Fruit fly (Drosophila melanogaster) whole organism, prepupa: Measurements from ENCODE around the gene CG13369.

Experiments
- Blimp-1 ChIP-seq: fragments of 200-800 bp; sonication (Bioruptor generic); optimal IDR thresholded peaks from 3 replicates; lab custom pipeline; 2017; ENCODE audit warnings: missing biosample characterization, missing genetic modification characterization, mild to moderate bottlenecking, moderate library complexity, missing genetic modification reagents
- CG10631 ChIP-seq: fragments of 200-800 bp; sonication (Bioruptor generic); optimal IDR thresholded peaks from 2 replicates; lab custom pipeline; 2016; ENCODE audit warnings: missing biosample characterization, missing genetic modification characterization
- CG10669 ChIP-seq: fragments of 200-800 bp; sonication (Bioruptor generic); optimal IDR thresholded peaks from 3 replicates; lab custom pipeline; 2018; ENCODE audit warnings: missing biosample characterization, mild to moderate bottlenecking, missing genetic modification characterization, moderate library complexity
- CG15336 ChIP-seq: fragments of 200-800 bp; sonication (Bioruptor generic); IDR thresholded peaks from 2 replicates; pipeline ENCODE4 v1.3.6; 2022; ENCODE audit warnings: missing biosample characterization, missing genetic modification characterization
- CG1621 ChIP-seq: fragments of 200-800 bp; sonication (Bioruptor generic); optimal IDR thresholded peaks from 3 replicates; lab custom pipeline; 2018; ENCODE audit warnings: missing biosample characterization, mild to moderate bottlenecking, missing genetic modification characterization
- CG16779 ChIP-seq: fragments of 200-800 bp; sonication (Bioruptor generic); optimal IDR thresholded peaks from 3 replicates; lab custom pipeline; 2017; ENCODE audit warnings: missing biosample characterization, mild to moderate bottlenecking, missing genetic modification characterization
- CG3032 ChIP-seq: fragments of 200-800 bp; optimal IDR thresholded peaks from 2 replicates; lab custom pipeline; 2019; ENCODE audit warnings: missing biosample characterization, mild to moderate bottlenecking, missing genetic modification characterization, moderate library complexity
- CG31627 ChIP-seq: fragments of 200-800 bp; sonication (Bioruptor generic); optimal IDR thresholded peaks from 3 replicates; lab custom pipeline; 2016; ENCODE audit warnings: missing biosample characterization, missing genetic modification characterization
- CG34406 ChIP-seq: fragments of 200-800 bp; sonication (Bioruptor generic); optimal IDR thresholded peaks from 3 replicates; lab custom pipeline; 2016; ENCODE audit warnings: missing biosample characterization, missing genetic modification characterization
- CG3919 ChIP-seq: fragments of 200-800 bp; sonication (Bioruptor generic); optimal IDR thresholded peaks from 3 replicates; lab custom pipeline; 2016; ENCODE audit warnings: missing biosample characterization, missing genetic modification characterization
- CG4318 ChIP-seq: fragments of 200-800 bp; sonication (Bioruptor generic); optimal IDR thresholded peaks from 3 replicates; lab custom pipeline; 2017; ENCODE audit warnings: missing biosample characterization, mild to moderate bottlenecking, missing genetic modification characterization
- CG6163 ChIP-seq: fragments of 200-800 bp; sonication (Bioruptor generic); IDR thresholded peaks from 3 replicates; pipeline ENCODE4 v1.3.6; 2022; ENCODE audit warnings: missing biosample characterization, missing genetic modification characterization
- CG6276 ChIP-seq: fragments of 200-800 bp; sonication (Bioruptor generic); optimal IDR thresholded peaks from 2 replicates; lab custom pipeline; 2017; ENCODE audit warnings: missing biosample characterization, mild to moderate bottlenecking, missing genetic modification characterization
- CG6808 ChIP-seq: fragments of 200-800 bp; sonication (Bioruptor generic); optimal IDR thresholded peaks from 3 replicates; lab custom pipeline; 2017; ENCODE audit warnings: missing biosample characterization, missing genetic modification characterization, mild to moderate bottlenecking, moderate library complexity, missing genetic modification reagents
- CG6854 ChIP-seq: fragments of 200-800 bp; sonication (Bioruptor generic); optimal IDR thresholded peaks from 2 replicates; lab custom pipeline; 2017; ENCODE audit warnings: missing biosample characterization, mild to moderate bottlenecking, missing genetic modification characterization
- CG7368 ChIP-seq: fragments of 200-800 bp; sonication (Bioruptor generic); optimal IDR thresholded peaks from 3 replicates; lab custom pipeline; 2016; ENCODE audit warnings: missing biosample characterization, missing genetic modification characterization
- CG8119 ChIP-seq: fragments of 200-800 bp; sonication (Bioruptor generic); IDR thresholded peaks from 3 replicates; pipeline ENCODE4 v1.3.6; 2022; ENCODE audit warnings: missing biosample characterization, missing genetic modification characterization
- CG8319 ChIP-seq: fragments of 200-800 bp; sonication (Bioruptor generic); optimal IDR thresholded peaks from 3 replicates; lab custom pipeline; 2016; ENCODE audit warnings: missing biosample characterization, missing genetic modification characterization
- CG9139 ChIP-seq: fragments of 200-800 bp; sonication (Bioruptor generic); optimal IDR thresholded peaks from 3 replicates; lab custom pipeline; 2017; ENCODE audit warnings: missing biosample characterization, mild to moderate bottlenecking, missing genetic modification characterization
- Eip78C ChIP-seq: fragments of 200-800 bp; sonication (Bioruptor generic); peaks from one replicate; lab custom pipeline; 2016; ENCODE audit warnings: missing biosample characterization, missing genetic modification characterization
- Ets21C ChIP-seq: fragments of 200-800 bp; sonication (Bioruptor generic); optimal IDR thresholded peaks from 3 replicates; lab custom pipeline; 2016; ENCODE audit warnings: missing biosample characterization, missing genetic modification characterization
- Hr4 ChIP-seq: fragments of 200-800 bp; sonication (Bioruptor generic); optimal IDR thresholded peaks from 3 replicates; lab custom pipeline; 2016; ENCODE audit warnings: missing biosample characterization, missing genetic modification characterization
- Lpt ChIP-seq: fragments of 200-800 bp; sonication (Bioruptor generic); optimal IDR thresholded peaks from 3 replicates; lab custom pipeline; 2016; ENCODE audit warnings: missing biosample characterization, missing genetic modification characterization
- Met ChIP-seq: fragments of 200-800 bp; sonication (Bioruptor generic); optimal IDR thresholded peaks from 3 replicates; lab custom pipeline; 2016; ENCODE audit warnings: missing biosample characterization, missing genetic modification characterization
- OdsH ChIP-seq: fragments of 200-800 bp; sonication (Bioruptor generic); optimal IDR thresholded peaks from 3 replicates; lab custom pipeline; 2016; ENCODE audit warnings: missing biosample characterization, missing genetic modification characterization
- Sox14 ChIP-seq: fragments of 200-800 bp; sonication (Bioruptor generic); optimal IDR thresholded peaks from 3 replicates; lab custom pipeline; 2016; ENCODE audit warnings: missing biosample characterization, missing genetic modification characterization
- achi ChIP-seq: fragments of 200-800 bp; sonication (Bioruptor generic); optimal IDR thresholded peaks from 3 replicates; lab custom pipeline; 2016; ENCODE audit warnings: missing biosample characterization, missing genetic modification characterization
- acj6 ChIP-seq: fragments of 200-800 bp; sonication (Bioruptor generic); optimal IDR thresholded peaks from 3 replicates; lab custom pipeline; 2016; ENCODE audit warnings: missing biosample characterization, missing genetic modification characterization
- cyc ChIP-seq: fragments of 200-800 bp; sonication (Bioruptor generic); optimal IDR thresholded peaks from 3 replicates; lab custom pipeline; 2016; ENCODE audit warnings: missing biosample characterization, missing genetic modification characterization
- dac ChIP-seq: fragments of 200-800 bp; sonication (Bioruptor generic); optimal IDR thresholded peaks from 2 replicates; lab custom pipeline; 2017; ENCODE audit warnings: missing biosample characterization, mild to moderate bottlenecking, missing genetic modification characterization
- dsx ChIP-seq: fragments of 200-800 bp; optimal IDR thresholded peaks from 3 replicates; lab custom pipeline; 2019; ENCODE audit warnings: missing biosample characterization, mild to moderate bottlenecking, missing genetic modification characterization, moderate library complexity; ENCODE audit not compliant: poor library complexity, severe bottlenecking
- eg ChIP-seq: fragments of 200-800 bp; sonication (Bioruptor generic); IDR thresholded peaks from 3 replicates; pipeline ENCODE4 v1.3.6; 2022; ENCODE audit warnings: missing biosample characterization, missing genetic modification characterization
- fd59A ChIP-seq: fragments of 200-800 bp; sonication (Bioruptor generic); optimal IDR thresholded peaks from 2 replicates; lab custom pipeline; 2017; ENCODE audit warnings: missing biosample characterization, mild to moderate bottlenecking, missing genetic modification characterization, missing genetic modification reagents
- fkh ChIP-seq: fragments of 200-800 bp; sonication (Bioruptor generic); optimal IDR thresholded peaks from 3 replicates; lab custom pipeline; 2017; ENCODE audit warnings: missing biosample characterization, mild to moderate bottlenecking, missing genetic modification characterization, moderate library complexity
- lz ChIP-seq: fragments of 200-800 bp; sonication (Bioruptor generic); optimal IDR thresholded peaks from 3 replicates; lab custom pipeline; 2016; ENCODE audit warnings: missing biosample characterization, missing genetic modification characterization
- pdm3 ChIP-seq: fragments of 200-800 bp; sonication (Bioruptor generic); optimal IDR thresholded peaks from 3 replicates; lab custom pipeline; 2016; ENCODE audit warnings: missing biosample characterization, missing genetic modification characterization
- salr ChIP-seq, 2 experiments: fragments of 200-800 bp; sonication (Bioruptor generic); optimal IDR thresholded peaks; 3 replicates each; lab custom pipeline; 2016 to 2018; ENCODE audit warnings: missing biosample characterization in 2 of 2, missing genetic modification characterization in 2 of 2, mild to moderate bottlenecking in 1 of 2
- spab ChIP-seq: fragments of 200-800 bp; sonication (Bioruptor generic); optimal IDR thresholded peaks from 2 replicates; lab custom pipeline; 2017; ENCODE audit warnings: missing biosample characterization, mild to moderate bottlenecking, missing genetic modification characterization, missing genetic modification reagents
- ss ChIP-seq, 2 experiments: fragments of 200-800 bp; sonication (Bioruptor generic); optimal IDR thresholded peaks; 2 replicates in 1 of 2; 3 replicates in 1 of 2; lab custom pipeline; 2017 to 2018; ENCODE audit warnings: mild to moderate bottlenecking in 2 of 2, missing biosample characterization in 2 of 2, missing genetic modification characterization in 2 of 2, moderate library complexity in 1 of 2
- svp ChIP-seq: fragments of 200-800 bp; sonication (Bioruptor generic); peaks from one replicate; lab custom pipeline; 2016; ENCODE audit warnings: missing biosample characterization, missing genetic modification characterization
- topi ChIP-seq: fragments of 200-800 bp; sonication (Bioruptor generic); optimal IDR thresholded peaks from 3 replicates; lab custom pipeline; 2016; ENCODE audit warnings: missing biosample characterization, missing genetic modification characterization
- vri ChIP-seq: fragments of 200-800 bp; sonication (Bioruptor generic); optimal IDR thresholded peaks from 3 replicates; lab custom pipeline; 2016; ENCODE audit warnings: missing biosample characterization, mild to moderate bottlenecking, missing genetic modification characterization

Gene CG13369

dm6 chrX:646395-647009 lies 23.2 kb downstream of the CG13369 start:
- 0 out of 3 replicates have a peak, but pooled peaks have one; percentile 8 for TF ChIP-seq eg (GFP tag; lab: Robert Waterston, UW)
- TF ChIP-seq CG16779 (tag; lab: Kevin White, UChicago): no peak

- 0 out of 3 replicates have a peak, but pooled peaks have one; percentile 4 for TF ChIP-seq eg (GFP tag; lab: Robert Waterston, UW)
- TF ChIP-seq CG6854 (GFP tag; lab: Kevin White, UChicago): peak; percentile 32
- no peak for TF ChIP-seq dac (GFP tag; lab: Kevin White, UChicago)
These were observed 23.9 kb downstream of the CG13369 start, which contains the start of gene Roc1a for dm6 chrX:647056-647627. Gene Roc1a, plus strand, starts transcription at chrX:647304.

- TF ChIP-seq Ets21C (GFP tag; lab: Kevin White, UChicago) (no peak), achi (GFP tag; lab: Kevin White, UChicago) (peak; percentile 44), CG6163 (GFP tag; lab: Robert Waterston, UW) (no peak), fkh (no peak), Sox14 (GFP tag; lab: Kevin White, UChicago) (peak; percentile 57), ss (GFP tag; optimal IDR thresholded peaks at IDR 0.05; lab: Kevin White, UChicago) (no peak)
- TF ChIP-seq, all 60 proteins: peak for 2
These were observed 31.0 kb downstream of the CG13369 start for dm6 chrX:654221-654620.

- TF ChIP-seq CG4318 (GFP tag; lab: Kevin White, UChicago) (no peak), Sox14 (GFP tag; lab: Kevin White, UChicago) (peak; percentile 97), CG9139 (GFP tag; lab: Kevin White, UChicago) (no peak), acj6 (GFP tag; lab: Kevin White, UChicago) (peak; percentile 95), CG3032 (tag; lab: Kevin White, UChicago) (peak; percentile 94), pdm3 (GFP tag; lab: Kevin White, UChicago) (peak; percentile 97), Hr4 (GFP tag; lab: Kevin White, UChicago) (peak; percentile 95), CG10631 (GFP tag; lab: Kevin White, UChicago) (peak; percentile 92), CG8319 (GFP tag; lab: Kevin White, UChicago) (peak; percentile 94), CG34406 (peak; percentile 95), CG1621 (tag; lab: Kevin White, UChicago) (peak; percentile 96), spab (peak; percentile 91), CG6163 (GFP tag; lab: Robert Waterston, UW) (peak; percentile 99), Eip78C (GFP tag; lab: Kevin White, UChicago) (peak; percentile 98), salr (GFP tag; optimal IDR thresholded peaks at IDR 0.05; lab: Kevin White, UChicago) (peak; percentile 82 to 92), cyc (GFP tag; lab: Kevin White, UChicago) (peak; percentile 97), ss (GFP tag; optimal IDR thresholded peaks at IDR 0.05; lab: Kevin White, UChicago) (peak; percentile 93 to 96), OdsH (GFP tag; lab: Kevin White, UChicago) (peak; percentile 97), fkh (peak; percentile 83), CG6276 (GFP tag; lab: Kevin White, UChicago) (peak; percentile 95), CG10669 (GFP tag; lab: Kevin White, UChicago) (peak; percentile 94), Blimp-1 (GFP tag; lab: Kevin White, UChicago) (peak; percentile 87), svp (GFP tag; lab: Kevin White, UChicago) (peak; percentile 98), Lpt (GFP tag; lab: Kevin White, UChicago) (peak; percentile 95), CG16779 (tag; lab: Kevin White, UChicago) (peak; percentile 92), topi (GFP tag; lab: Kevin White, UChicago) (peak; percentile 96), CG6854 (GFP tag; lab: Kevin White, UChicago) (peak; percentile 93), vri (GFP tag; lab: Kevin White, UChicago) (peak; percentile 95), CG7368 (peak; percentile 95), CG6808 (GFP tag; lab: Kevin White, UChicago) (peak; percentile 95), fd59A (GFP tag; lab: Kevin White, UChicago) (peak; percentile 94), lz (peak; percentile 96), CG31627 (GFP tag; lab: Kevin White, UChicago) (peak; percentile 97), dsx (GFP tag; lab: Kevin White, UChicago) (peak; percentile 89), CG3919 (GFP tag; lab: Kevin White, UChicago) (peak; percentile 96), achi (GFP tag; lab: Kevin White, UChicago) (peak; percentile 95), CG15336 (GFP tag; lab: Robert Waterston, UW) (peak; percentile 98), CG8119 (GFP tag; lab: Robert Waterston, UW) (peak; percentile 96), Met (peak; percentile 97)
These were observed 31.7 kb downstream of the CG13369 start for dm6 chrX:654949-655348.
